Fruit fly (Drosophila melanogaster) whole organism, prepupa: ENCODE data around the gene CenB1A.

Experiments used
- CG10631 ChIP-seq: fragments of 200-800 bp; sonication (Bioruptor generic); optimal IDR thresholded peaks from 2 replicates; lab custom pipeline; 2016; ENCODE audit warnings: missing biosample characterization, missing genetic modification characterization
- CG11762 ChIP-seq: fragments of 200-800 bp; sonication (Bioruptor generic); optimal IDR thresholded peaks from 3 replicates; lab custom pipeline; 2016; ENCODE audit warnings: missing biosample characterization, missing genetic modification characterization; ENCODE audit not compliant: insufficient read depth
- CG15336 ChIP-seq: fragments of 200-800 bp; sonication (Bioruptor generic); IDR thresholded peaks from 2 replicates; pipeline ENCODE4 v1.3.6; 2022; ENCODE audit warnings: missing biosample characterization, missing genetic modification characterization
- CG1621 ChIP-seq: fragments of 200-800 bp; sonication (Bioruptor generic); optimal IDR thresholded peaks from 3 replicates; lab custom pipeline; 2018; ENCODE audit warnings: missing biosample characterization, mild to moderate bottlenecking, missing genetic modification characterization
- CG31627 ChIP-seq: fragments of 200-800 bp; sonication (Bioruptor generic); optimal IDR thresholded peaks from 3 replicates; lab custom pipeline; 2016; ENCODE audit warnings: missing biosample characterization, missing genetic modification characterization
- CG32006 ChIP-seq: fragments of 200-800 bp; sonication (Bioruptor generic); optimal IDR thresholded peaks from 3 replicates; lab custom pipeline; 2017; ENCODE audit warnings: missing biosample characterization, mild to moderate bottlenecking, missing genetic modification characterization
- CG34406 ChIP-seq: fragments of 200-800 bp; sonication (Bioruptor generic); optimal IDR thresholded peaks from 3 replicates; lab custom pipeline; 2016; ENCODE audit warnings: missing biosample characterization, missing genetic modification characterization
- CG3919 ChIP-seq: fragments of 200-800 bp; sonication (Bioruptor generic); optimal IDR thresholded peaks from 3 replicates; lab custom pipeline; 2016; ENCODE audit warnings: missing biosample characterization, missing genetic modification characterization
- CG6163 ChIP-seq: fragments of 200-800 bp; sonication (Bioruptor generic); IDR thresholded peaks from 3 replicates; pipeline ENCODE4 v1.3.6; 2022; ENCODE audit warnings: missing biosample characterization, missing genetic modification characterization
- CG6276 ChIP-seq: fragments of 200-800 bp; sonication (Bioruptor generic); optimal IDR thresholded peaks from 2 replicates; lab custom pipeline; 2017; ENCODE audit warnings: missing biosample characterization, mild to moderate bottlenecking, missing genetic modification characterization
- CG6792 ChIP-seq: fragments of 200-800 bp; sonication (Bioruptor generic); optimal IDR thresholded peaks from 3 replicates; lab custom pipeline; 2016; ENCODE audit warnings: missing biosample characterization, missing genetic modification characterization
- CG6808 ChIP-seq: fragments of 200-800 bp; sonication (Bioruptor generic); optimal IDR thresholded peaks from 3 replicates; lab custom pipeline; 2017; ENCODE audit warnings: missing biosample characterization, missing genetic modification characterization, mild to moderate bottlenecking, moderate library complexity, missing genetic modification reagents
- CG6854 ChIP-seq: fragments of 200-800 bp; sonication (Bioruptor generic); optimal IDR thresholded peaks from 2 replicates; lab custom pipeline; 2017; ENCODE audit warnings: missing biosample characterization, mild to moderate bottlenecking, missing genetic modification characterization
- CG7368 ChIP-seq: fragments of 200-800 bp; sonication (Bioruptor generic); optimal IDR thresholded peaks from 3 replicates; lab custom pipeline; 2016; ENCODE audit warnings: missing biosample characterization, missing genetic modification characterization
- CG8119 ChIP-seq: fragments of 200-800 bp; sonication (Bioruptor generic); IDR thresholded peaks from 3 replicates; pipeline ENCODE4 v1.3.6; 2022; ENCODE audit warnings: missing biosample characterization, missing genetic modification characterization
- CG8319 ChIP-seq: fragments of 200-800 bp; sonication (Bioruptor generic); optimal IDR thresholded peaks from 3 replicates; lab custom pipeline; 2016; ENCODE audit warnings: missing biosample characterization, missing genetic modification characterization
- CG8632 ChIP-seq: fragments of 200-800 bp; sonication (Bioruptor generic); optimal IDR thresholded peaks from 3 replicates; lab custom pipeline; 2016; ENCODE audit warnings: missing biosample characterization, missing genetic modification characterization
- CG9139 ChIP-seq: fragments of 200-800 bp; sonication (Bioruptor generic); optimal IDR thresholded peaks from 3 replicates; lab custom pipeline; 2017; ENCODE audit warnings: missing biosample characterization, mild to moderate bottlenecking, missing genetic modification characterization
- Eip75B ChIP-seq: fragments of 200-800 bp; sonication (Bioruptor generic); optimal IDR thresholded peaks from 3 replicates; lab custom pipeline; 2016; ENCODE audit warnings: missing biosample characterization, missing genetic modification characterization
- Eip78C ChIP-seq: fragments of 200-800 bp; sonication (Bioruptor generic); peaks from one replicate; lab custom pipeline; 2016; ENCODE audit warnings: missing biosample characterization, missing genetic modification characterization
- Gug ChIP-seq: fragments of 200-800 bp; sonication (Bioruptor generic); IDR thresholded peaks from 2 replicates; pipeline ENCODE4 v1.3.6; 2022; ENCODE audit warnings: missing biosample characterization, missing genetic modification characterization
- Hr38 ChIP-seq: sonication (Bioruptor generic); optimal IDR thresholded peaks from 2 replicates; lab custom pipeline; 2016; ENCODE audit warnings: missing biosample characterization, missing genetic modification characterization
- Hr39 ChIP-seq: fragments of 200-800 bp; sonication (Bioruptor generic); optimal IDR thresholded peaks from 2 replicates; lab custom pipeline; 2016; ENCODE audit warnings: missing biosample characterization, missing genetic modification characterization
- Lpt ChIP-seq: fragments of 200-800 bp; sonication (Bioruptor generic); optimal IDR thresholded peaks from 3 replicates; lab custom pipeline; 2016; ENCODE audit warnings: missing biosample characterization, missing genetic modification characterization
- Met ChIP-seq: fragments of 200-800 bp; sonication (Bioruptor generic); optimal IDR thresholded peaks from 3 replicates; lab custom pipeline; 2016; ENCODE audit warnings: missing biosample characterization, missing genetic modification characterization
- Smox ChIP-seq: fragments of 200-800 bp; sonication (Bioruptor generic); optimal IDR thresholded peaks from 3 replicates; lab custom pipeline; 2016; ENCODE audit warnings: missing biosample characterization, missing genetic modification characterization
- Sox102F ChIP-seq: fragments of 200-800 bp; sonication (Bioruptor generic); optimal IDR thresholded peaks from 2 replicates; lab custom pipeline; 2016; ENCODE audit warnings: missing biosample characterization, mild to moderate bottlenecking, missing genetic modification characterization
- Sox15 ChIP-seq: fragments of 200-800 bp; sonication (Bioruptor generic); optimal IDR thresholded peaks from 3 replicates; lab custom pipeline; 2016; ENCODE audit warnings: missing biosample characterization, missing genetic modification characterization
- achi ChIP-seq: fragments of 200-800 bp; sonication (Bioruptor generic); optimal IDR thresholded peaks from 3 replicates; lab custom pipeline; 2016; ENCODE audit warnings: missing biosample characterization, missing genetic modification characterization
- acj6 ChIP-seq: fragments of 200-800 bp; sonication (Bioruptor generic); optimal IDR thresholded peaks from 3 replicates; lab custom pipeline; 2016; ENCODE audit warnings: missing biosample characterization, missing genetic modification characterization
- cyc ChIP-seq: fragments of 200-800 bp; sonication (Bioruptor generic); optimal IDR thresholded peaks from 3 replicates; lab custom pipeline; 2016; ENCODE audit warnings: missing biosample characterization, missing genetic modification characterization
- dac ChIP-seq: fragments of 200-800 bp; sonication (Bioruptor generic); optimal IDR thresholded peaks from 2 replicates; lab custom pipeline; 2017; ENCODE audit warnings: missing biosample characterization, mild to moderate bottlenecking, missing genetic modification characterization
- eg ChIP-seq: fragments of 200-800 bp; sonication (Bioruptor generic); IDR thresholded peaks from 3 replicates; pipeline ENCODE4 v1.3.6; 2022; ENCODE audit warnings: missing biosample characterization, missing genetic modification characterization
- esn ChIP-seq: fragments of 200-800 bp; sonication (Bioruptor generic); optimal IDR thresholded peaks from 2 replicates; lab custom pipeline; 2016; ENCODE audit warnings: missing biosample characterization, mild to moderate bottlenecking, missing genetic modification characterization, moderate library complexity
- fd59A ChIP-seq: fragments of 200-800 bp; sonication (Bioruptor generic); optimal IDR thresholded peaks from 2 replicates; lab custom pipeline; 2017; ENCODE audit warnings: missing biosample characterization, mild to moderate bottlenecking, missing genetic modification characterization, missing genetic modification reagents
- fkh ChIP-seq: fragments of 200-800 bp; sonication (Bioruptor generic); optimal IDR thresholded peaks from 3 replicates; lab custom pipeline; 2017; ENCODE audit warnings: missing biosample characterization, mild to moderate bottlenecking, missing genetic modification characterization, moderate library complexity
- net ChIP-seq: fragments of 200-800 bp; sonication (Bioruptor generic); optimal IDR thresholded peaks from 3 replicates; lab custom pipeline; 2016; ENCODE audit warnings: missing biosample characterization, missing genetic modification characterization
- spab ChIP-seq: fragments of 200-800 bp; sonication (Bioruptor generic); optimal IDR thresholded peaks from 2 replicates; lab custom pipeline; 2017; ENCODE audit warnings: missing biosample characterization, mild to moderate bottlenecking, missing genetic modification characterization, missing genetic modification reagents
- ss ChIP-seq, 2 experiments: fragments of 200-800 bp; sonication (Bioruptor generic); optimal IDR thresholded peaks; 2 replicates in 1 of 2; 3 replicates in 1 of 2; lab custom pipeline; 2017 to 2018; ENCODE audit warnings: mild to moderate bottlenecking in 2 of 2, missing biosample characterization in 2 of 2, missing genetic modification characterization in 2 of 2, moderate library complexity in 1 of 2
- topi ChIP-seq: fragments of 200-800 bp; sonication (Bioruptor generic); optimal IDR thresholded peaks from 3 replicates; lab custom pipeline; 2016; ENCODE audit warnings: missing biosample characterization, missing genetic modification characterization

CenB1A gene

DNA sequence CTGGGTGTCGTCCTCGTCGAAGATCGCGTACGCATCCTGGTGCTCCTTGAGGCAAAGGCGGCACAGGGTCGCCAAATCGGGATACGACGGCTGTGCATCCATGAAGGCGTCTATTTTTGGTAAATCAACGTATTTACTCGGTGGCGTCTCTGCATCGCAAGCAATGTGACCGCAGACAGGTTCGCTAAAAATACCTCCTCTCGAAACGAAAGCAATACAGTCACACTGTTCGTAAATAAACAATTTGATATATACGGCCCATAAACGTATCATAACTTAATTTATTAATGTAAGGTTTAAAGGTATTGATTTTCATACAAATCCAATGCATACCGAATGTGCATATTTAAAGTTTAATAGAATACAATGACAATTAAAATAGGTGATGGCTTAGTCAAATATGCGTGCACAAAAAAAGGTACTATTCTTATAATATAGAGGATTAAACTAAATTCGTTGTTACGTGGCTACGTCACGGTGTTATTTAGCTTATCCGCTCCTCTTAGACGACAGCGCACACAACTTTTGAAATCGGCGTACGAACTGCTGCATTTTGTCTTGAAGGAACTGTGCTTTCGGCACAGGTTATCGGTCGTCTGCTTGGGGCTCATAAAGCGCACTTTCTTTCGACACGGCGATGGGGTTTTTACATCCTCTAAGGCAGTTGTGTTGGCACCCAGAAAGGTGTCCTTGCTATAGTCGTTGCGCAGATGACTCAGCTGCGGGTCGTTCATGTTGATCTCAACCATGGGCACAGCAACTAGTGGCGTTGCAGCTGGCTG is 8.2 kb downstream of the CenB1A start, which contains the start of gene CG31365 (continued):
- TF ChIP-seq dac, result no peak
- TF ChIP-seq net (GFP tag; lab: Kevin White, UChicago), result no peak
- no peak for TF ChIP-seq CG8632 (GFP tag; lab: Kevin White, UChicago)
- TF ChIP-seq CG31627 (GFP tag; lab: Kevin White, UChicago), result peak; percentile 20
- no peak for TF ChIP-seq Sox102F
- no peak for TF ChIP-seq CG9139
- TF ChIP-seq eg, result no peak
- no peak for TF ChIP-seq CG10631 (GFP tag; lab: Kevin White, UChicago)
- no peak for TF ChIP-seq CG34406 (GFP tag; lab: Kevin White, UChicago)
- peak; percentile 30; the same call in 1 of the 3 replicates for TF ChIP-seq CG6163 (GFP tag; lab: Robert Waterston, UW)
- TF ChIP-seq achi (GFP tag; lab: Kevin White, UChicago), result no peak
- no peak for TF ChIP-seq ss (GFP tag; optimal IDR thresholded peaks at IDR 0.05; lab: Kevin White, UChicago)
- no peak for TF ChIP-seq Eip75B (GFP tag; lab: Kevin White, UChicago)
- no peak for TF ChIP-seq CG8319 (GFP tag; lab: Kevin White, UChicago)
- peak; percentile 15 for TF ChIP-seq Hr39
- TF ChIP-seq CG6808 (GFP tag; lab: Kevin White, UChicago), result no peak
- TF ChIP-seq CG32006 (GFP tag; lab: Kevin White, UChicago), result no peak
- TF ChIP-seq topi (GFP tag; lab: Kevin White, UChicago), result no peak
- TF ChIP-seq CG6276, result no peak
- TF ChIP-seq Hr38, result no peak
- TF ChIP-seq Eip78C, result peak; percentile 46
- TF ChIP-seq Met (GFP tag; lab: Kevin White, UChicago), result no peak
- TF ChIP-seq spab (GFP tag; lab: Kevin White, UChicago), result no peak
- no peak for TF ChIP-seq Lpt (GFP tag; lab: Kevin White, UChicago)
- no peak for TF ChIP-seq fd59A (GFP tag; lab: Kevin White, UChicago)

DNA sequence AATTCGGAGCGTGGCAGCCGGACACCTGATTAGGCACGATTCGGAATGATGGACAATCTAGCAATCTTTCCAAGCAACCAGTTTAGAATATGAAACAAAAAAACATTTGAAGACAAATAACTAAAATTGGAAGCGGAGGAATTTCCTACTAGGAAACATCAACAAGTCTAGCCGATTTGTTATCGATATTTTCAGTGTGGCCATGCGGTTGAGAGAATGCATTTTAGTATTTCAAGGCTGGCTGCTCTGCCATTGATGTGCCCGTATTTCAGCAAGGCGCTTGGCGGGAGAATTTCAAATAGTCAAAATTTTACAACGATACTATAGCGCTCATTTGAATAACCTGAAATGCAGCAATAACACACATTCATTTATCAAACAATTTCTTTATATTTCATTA is 9.6 kb downstream of the CenB1A start, which contains the start of gene CG31457:
CG31457 (minus strand) TSS at position 186 of the 400 bp plus-strand sequence.
- TF ChIP-seq CG31627 (GFP tag; lab: Kevin White, UChicago) (no peak), fd59A (GFP tag; lab: Kevin White, UChicago) (no peak), spab (GFP tag; lab: Kevin White, UChicago) (no peak), dac (no peak), Hr39 (peak; percentile 0), CG1621 (tag; lab: Kevin White, UChicago) (no peak), Lpt (GFP tag; lab: Kevin White, UChicago) (no peak), CG6792 (GFP tag; lab: Kevin White, UChicago) (no peak), CG7368 (GFP tag; lab: Kevin White, UChicago) (no peak), CG11762 (GFP tag; lab: Kevin White, UChicago) (no peak), Smox (no peak), Eip75B (GFP tag; lab: Kevin White, UChicago) (no peak), CG6276 (no peak), Gug (no peak), cyc (GFP tag; lab: Kevin White, UChicago) (no peak), Hr38 (no peak), topi (GFP tag; lab: Kevin White, UChicago) (no peak), CG6854 (no peak), fkh (peak; percentile 24), Sox15 (GFP tag; lab: Kevin White, UChicago) (no peak), CG15336 (GFP tag; lab: Robert Waterston, UW) (no peak), CG8119 (GFP tag; lab: Robert Waterston, UW) (no peak), Sox102F (no peak), acj6 (GFP tag; lab: Kevin White, UChicago) (no peak), esn (peak; percentile 15), CG8319 (GFP tag; lab: Kevin White, UChicago) (no peak), CG8632 (GFP tag; lab: Kevin White, UChicago) (no peak), CG3919 (no peak), Eip78C (peak; percentile 4)
